Worm (Caenorhabditis elegans) whole organism, L1 larva: ENCODE data around the gene tbc-19.

Source experiments
- C16A3.4 ChIP-seq: fragments of 150-350 bp; optimal IDR thresholded peaks from 2 replicates; lab custom pipeline; 2014; ENCODE audit warnings: missing biosample characterization, missing genetic modification characterization
- Y116A8C.19 ChIP-seq: sonication (generic microtip); optimal IDR thresholded peaks from 2 replicates; lab custom pipeline; 2016; ENCODE audit warnings: missing compliant biosample characterization, missing genetic modification characterization, borderline replicate concordance
- aly-2 ChIP-seq: fragments of 150-350 bp; optimal IDR thresholded peaks from 2 replicates; lab custom pipeline; 2014; ENCODE audit warnings: missing biosample characterization, missing genetic modification characterization
- blmp-1 ChIP-seq: fragments of 150-350 bp; optimal IDR thresholded peaks from 2 replicates; lab custom pipeline; 2014; ENCODE audit warnings: missing biosample characterization, missing genetic modification characterization
- ceh-82 ChIP-seq, 3 experiments: fragments of 150-350 bp in 1 of 3; sonication (generic microtip) in 2 of 3; optimal IDR thresholded peaks; 2 replicates each; lab custom pipeline; 2014 to 2017; ENCODE audit warnings: missing biosample characterization in 3 of 3, missing genetic modification characterization in 3 of 3
- ceh-88 ChIP-seq: fragments of 200-800 bp; sonication (Bioruptor generic); IDR thresholded peaks from 2 replicates; pipeline ENCODE4 v1.3.6; 2022; ENCODE audit warnings: missing genetic modification characterization, missing compliant biosample characterization
- efl-1 ChIP-seq, 4 experiments: fragments of 150-350 bp; optimal IDR thresholded peaks in 3 of 4; peaks in 1 of 4; 1 replicate in 1 of 4; 2 replicates in 3 of 4; lab custom pipeline; 2014; ENCODE audit warnings: missing biosample characterization in 2 of 4, missing genetic modification characterization in 2 of 4, missing genetic modification reagents in 2 of 4
- efl-3 ChIP-seq: fragments of 200-800 bp; sonication (Bioruptor generic); optimal IDR thresholded peaks from 2 replicates; lab custom pipeline; 2018; ENCODE audit warnings: mild to moderate bottlenecking, missing genetic modification characterization, missing compliant biosample characterization
- egl-13 ChIP-seq: sonication (generic microtip); optimal IDR thresholded peaks from 2 replicates; lab custom pipeline; 2016; ENCODE audit warnings: missing genotype, missing genetic modification reagents, missing genetic modification characterization, missing compliant biosample characterization
- egl-27 ChIP-seq, 2 experiments: fragments of 150-350 bp in 1 of 2; sonication (generic microtip); optimal IDR thresholded peaks; 3 replicates each; lab custom pipeline; 2017 to 2018; ENCODE audit warnings: missing biosample characterization in 2 of 2, missing genetic modification characterization in 2 of 2, missing genetic modification reagents in 2 of 2
- elt-3 ChIP-seq, 6 experiments: fragments of 150-350 bp in 1 of 6; sonication (generic microtip); optimal IDR thresholded peaks; 2 replicates each; lab custom pipeline; 2017 to 2018; ENCODE audit warnings: missing biosample characterization in 6 of 6, missing genetic modification characterization in 6 of 6, inconsistent platforms in 1 of 6
- ets-5 ChIP-seq: fragments of 200-800 bp; sonication (Bioruptor generic); IDR thresholded peaks from 2 replicates; pipeline ENCODE4 v1.3.6; 2022; ENCODE audit warnings: missing genetic modification characterization, missing compliant biosample characterization
- fkh-10 ChIP-seq: sonication (generic microtip); optimal IDR thresholded peaks from 2 replicates; lab custom pipeline; 2017; ENCODE audit warnings: missing biosample characterization, missing genetic modification reagents, missing genetic modification characterization
- fos-1 ChIP-seq: fragments of 150-350 bp; optimal IDR thresholded peaks from 2 replicates; lab custom pipeline; 2014; ENCODE audit warnings: missing biosample characterization, missing genetic modification characterization
- grh-1 ChIP-seq: fragments of 200-800 bp; sonication (Bioruptor generic); IDR thresholded peaks from 2 replicates; pipeline ENCODE4 v1.3.6; 2022; ENCODE audit warnings: missing genetic modification reagents, missing genetic modification characterization, missing compliant biosample characterization
- hpl-2 ChIP-seq: fragments of 150-350 bp; optimal IDR thresholded peaks from 2 replicates; lab custom pipeline; 2014; ENCODE audit warnings: missing biosample characterization, missing genetic modification reagents, missing genetic modification characterization
- irx-1 ChIP-seq: sonication (generic microtip); optimal IDR thresholded peaks from 2 replicates; lab custom pipeline; 2016; ENCODE audit warnings: missing genetic modification characterization, missing compliant biosample characterization
- isw-1 ChIP-seq: fragments of 200-800 bp; sonication (Bioruptor generic); IDR thresholded peaks from 2 replicates; pipeline ENCODE4 v1.3.6; 2022; ENCODE audit warnings: missing genetic modification characterization, missing compliant biosample characterization
- jun-1 ChIP-seq: fragments of 150-350 bp; optimal IDR thresholded peaks from 2 replicates; lab custom pipeline; 2014; ENCODE audit warnings: missing biosample characterization, missing genetic modification reagents, missing genetic modification characterization
- lin-13 ChIP-seq: fragments of 150-350 bp; optimal IDR thresholded peaks from 2 replicates; lab custom pipeline; 2014; ENCODE audit warnings: missing biosample characterization, missing genetic modification reagents, missing genetic modification characterization
- lin-14 ChIP-seq: fragments of 200-800 bp; sonication (Bioruptor generic); optimal IDR thresholded peaks from 2 replicates; lab custom pipeline; 2018; ENCODE audit warnings: mild to moderate bottlenecking, missing genetic modification characterization, moderate library complexity, missing compliant biosample characterization
- lin-35 ChIP-seq, 2 experiments: fragments of 150-350 bp; optimal IDR thresholded peaks; 2 replicates each; lab custom pipeline; 2014; ENCODE audit warnings: missing biosample characterization in 2 of 2, missing genetic modification characterization in 2 of 2, missing genetic modification reagents in 2 of 2
- lin-39 ChIP-seq: fragments of 150-350 bp; optimal IDR thresholded peaks from 2 replicates; lab custom pipeline; 2014; ENCODE audit warnings: missing biosample characterization, missing genetic modification reagents, missing genetic modification characterization
- lir-3 ChIP-seq: sonication (generic microtip); optimal IDR thresholded peaks from 2 replicates; lab custom pipeline; 2016; ENCODE audit warnings: mild to moderate bottlenecking, missing genetic modification characterization, moderate library complexity, missing compliant biosample characterization; ENCODE audit not compliant: poor library complexity
- lsy-2 ChIP-seq, 2 experiments: fragments of 150-350 bp; optimal IDR thresholded peaks; 2 replicates each; lab custom pipeline; 2014; ENCODE audit warnings: missing biosample characterization in 2 of 2, missing genetic modification characterization in 2 of 2
- mab-9 ChIP-seq: fragments of 200-800 bp; sonication (Bioruptor generic); IDR thresholded peaks from 2 replicates; pipeline ENCODE4 v1.3.6; 2022; ENCODE audit warnings: missing genetic modification reagents, missing genetic modification characterization, missing compliant biosample characterization
- mdl-1 ChIP-seq, 2 experiments: fragments of 150-350 bp; optimal IDR thresholded peaks; 2 replicates each; lab custom pipeline; 2014 to 2017; ENCODE audit warnings: missing biosample characterization in 2 of 2, missing genetic modification characterization in 2 of 2, inconsistent platforms in 1 of 2
- mef-2 ChIP-seq: fragments of 150-350 bp; optimal IDR thresholded peaks from 2 replicates; lab custom pipeline; 2014; ENCODE audit warnings: missing biosample characterization, missing genetic modification characterization
- nhr-20 ChIP-seq: sonication (generic microtip); optimal IDR thresholded peaks from 2 replicates; lab custom pipeline; 2016; ENCODE audit warnings: mild to moderate bottlenecking, missing genetic modification characterization, missing compliant biosample characterization
- nhr-47 ChIP-seq: sonication (generic microtip); optimal IDR thresholded peaks from 2 replicates; lab custom pipeline; 2016; ENCODE audit warnings: mild to moderate bottlenecking, missing genetic modification characterization, moderate library complexity, missing compliant biosample characterization
- nhr-71 ChIP-seq: sonication (generic microtip); optimal IDR thresholded peaks from 2 replicates; lab custom pipeline; 2016; ENCODE audit warnings: mild to moderate bottlenecking, missing genetic modification characterization, moderate library complexity, missing compliant biosample characterization
- nhr-76 ChIP-seq: sonication (generic microtip); optimal IDR thresholded peaks from 2 replicates; lab custom pipeline; 2017; ENCODE audit warnings: missing biosample characterization, missing genetic modification characterization
- nhr-77 ChIP-seq: fragments of 150-350 bp; optimal IDR thresholded peaks from 2 replicates; lab custom pipeline; 2014; ENCODE audit warnings: missing biosample characterization, missing genetic modification characterization
- nhr-84 ChIP-seq: sonication (generic microtip); optimal IDR thresholded peaks from 2 replicates; lab custom pipeline; 2017; ENCODE audit warnings: missing biosample characterization, missing genetic modification characterization
- nhr-90 ChIP-seq: sonication (generic microtip); optimal IDR thresholded peaks from 2 replicates; lab custom pipeline; 2016; ENCODE audit warnings: mild to moderate bottlenecking, missing genetic modification characterization, missing compliant biosample characterization; ENCODE audit not compliant: poor library complexity
- pag-3 ChIP-seq: sonication (generic microtip); optimal IDR thresholded peaks from 2 replicates; lab custom pipeline; 2017; ENCODE audit warnings: missing genetic modification characterization, mild to moderate bottlenecking, missing compliant biosample characterization, antibody characterized with exemption, borderline replicate concordance; ENCODE audit not compliant: insufficient read depth
- pqm-1 ChIP-seq: sonication (generic microtip); optimal IDR thresholded peaks from 3 replicates; lab custom pipeline; 2017; ENCODE audit warnings: missing biosample characterization, missing genetic modification characterization
- rnt-1 ChIP-seq: sonication (generic microtip); optimal IDR thresholded peaks from 2 replicates; lab custom pipeline; 2016; ENCODE audit warnings: mild to moderate bottlenecking, missing genetic modification characterization, moderate library complexity, missing compliant biosample characterization
- snpc-4 ChIP-seq: fragments of 150-350 bp; optimal IDR thresholded peaks from 2 replicates; lab custom pipeline; 2014; ENCODE audit warnings: missing biosample characterization, missing genetic modification characterization
- sup-37 ChIP-seq: fragments of 200-800 bp; sonication (Bioruptor generic); optimal IDR thresholded peaks from 2 replicates; lab custom pipeline; 2018; ENCODE audit warnings: mild to moderate bottlenecking, missing genetic modification characterization, missing compliant biosample characterization
- swsn-7 ChIP-seq: sonication (generic microtip); optimal IDR thresholded peaks from 2 replicates; lab custom pipeline; 2016; ENCODE audit warnings: missing genetic modification characterization, missing compliant biosample characterization
- tbx-2 ChIP-seq: sonication (generic microtip); optimal IDR thresholded peaks from 2 replicates; lab custom pipeline; 2016; ENCODE audit warnings: missing genetic modification characterization, missing compliant biosample characterization
- unc-130 ChIP-seq: fragments of 150-350 bp; optimal IDR thresholded peaks from 2 replicates; lab custom pipeline; 2017; ENCODE audit warnings: missing biosample characterization, missing genetic modification characterization, inconsistent platforms
- unc-30 ChIP-seq: sonication (generic microtip); optimal IDR thresholded peaks from 2 replicates; lab custom pipeline; 2017; ENCODE audit warnings: missing biosample characterization, missing genetic modification characterization
- unc-62 ChIP-seq: fragments of 150-350 bp; optimal IDR thresholded peaks from 2 replicates; lab custom pipeline; 2014; ENCODE audit warnings: missing biosample characterization, missing genetic modification reagents, missing genetic modification characterization
- unc-86 ChIP-seq: sonication (generic microtip); optimal IDR thresholded peaks from 2 replicates; lab custom pipeline; 2016; ENCODE audit warnings: missing genetic modification characterization, missing compliant biosample characterization
- unc-98 ChIP-seq: fragments of 200-800 bp; sonication (Bioruptor generic); IDR thresholded peaks from 2 replicates; pipeline ENCODE4 v1.3.6; 2022; ENCODE audit warnings: missing genetic modification characterization, missing compliant biosample characterization
- xbp-1 ChIP-seq: sonication (generic microtip); optimal IDR thresholded peaks from 2 replicates; lab custom pipeline; 2016; ENCODE audit warnings: missing genetic modification characterization, missing compliant biosample characterization
- zag-1 ChIP-seq: fragments of 150-350 bp; optimal IDR thresholded peaks from 2 replicates; lab custom pipeline; 2014; ENCODE audit warnings: missing biosample characterization, missing genetic modification characterization
- zip-4 ChIP-seq: fragments of 200-800 bp; sonication (Bioruptor generic); optimal IDR thresholded peaks from 2 replicates; lab custom pipeline; 2018; ENCODE audit warnings: mild to moderate bottlenecking, missing genetic modification characterization, moderate library complexity, missing compliant biosample characterization
- ztf-11 ChIP-seq, 2 experiments: sonication (generic microtip); optimal IDR thresholded peaks; 2 replicates each; lab custom pipeline; 2016 to 2017; ENCODE audit warnings: missing genetic modification characterization in 2 of 2, missing biosample characterization in 1 of 2, missing compliant biosample characterization in 1 of 2
- ztf-4 ChIP-seq: fragments of 150-350 bp; optimal IDR thresholded peaks from 2 replicates; lab custom pipeline; 2014; ENCODE audit warnings: missing biosample characterization, missing genetic modification characterization

Gene tbc-19

DNA sequence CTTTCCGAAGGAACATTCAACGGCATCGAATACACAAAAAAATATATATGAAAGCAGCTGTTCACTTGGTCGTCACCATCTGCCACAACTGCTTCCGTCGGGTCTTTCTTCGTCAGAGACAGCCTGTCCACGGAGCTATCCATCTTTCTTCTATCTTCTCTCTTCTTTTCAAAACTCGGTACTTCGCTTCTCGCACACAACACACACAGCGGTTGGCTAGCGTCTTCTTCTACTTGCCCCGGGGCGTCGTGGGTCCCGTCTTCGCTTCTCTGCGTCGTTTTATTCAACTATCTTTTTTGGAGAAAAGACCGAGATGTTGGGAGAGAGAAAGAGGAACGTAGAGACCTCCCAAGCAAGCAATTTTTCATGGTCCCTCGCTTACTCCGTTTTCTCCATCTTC is 4.4 kb upstream of the tbc-19 start:
- peak; percentile 8 for TF ChIP-seq jun-1 (tag; lab: Kevin White, UChicago)
- no peak for TF ChIP-seq hpl-2
- peak in 1 of 2 experiments; percentile 59 for TF ChIP-seq lin-35 (GFP tag; optimal IDR thresholded peaks at IDR 0.05; lab: Kevin White, UChicago)
- TF ChIP-seq Y116A8C.19 (tag; lab: Kevin White, UChicago) = no peak
- peak; percentile 71 for TF ChIP-seq tbx-2 (tag; lab: Kevin White, UChicago)
- TF ChIP-seq isw-1 = peak; percentile 46
- TF ChIP-seq lin-14 = peak; percentile 96
- peak; percentile 9 to 15 for TF ChIP-seq mdl-1 (tag; optimal IDR thresholded peaks at IDR 0.05; lab: Kevin White, UChicago)
- no peak for TF ChIP-seq nhr-90 (tag; lab: Kevin White, UChicago)
- TF ChIP-seq efl-3 (GFP tag; lab: Kevin White, UChicago) = no peak
- TF ChIP-seq nhr-20 (tag; lab: Kevin White, UChicago) = peak; percentile 38
- TF ChIP-seq egl-13 (tag; lab: Kevin White, UChicago) = peak; percentile 57
- TF ChIP-seq unc-130 = peak; percentile 45
- no peak for TF ChIP-seq egl-27 (tag; optimal IDR thresholded peaks at IDR 0.05; lab: Kevin White, UChicago)
- TF ChIP-seq zag-1 = peak; percentile 48
- no peak for TF ChIP-seq nhr-84 (tag; lab: Kevin White, UChicago)
- TF ChIP-seq nhr-76 (tag; lab: Kevin White, UChicago) = no peak
- TF ChIP-seq lir-3 = no peak
- no peak for TF ChIP-seq zip-4 (GFP tag; lab: Kevin White, UChicago)
- no peak for TF ChIP-seq nhr-77 (tag; lab: Kevin White, UChicago)
- no peak for TF ChIP-seq blmp-1
- TF ChIP-seq unc-86 = peak; percentile 65
- peak; percentile 61 for TF ChIP-seq nhr-47 (tag; lab: Kevin White, UChicago)
- peak; percentile 18 for TF ChIP-seq lin-13 (GFP tag; lab: Kevin White, UChicago)
- no peak for TF ChIP-seq fos-1 (tag; lab: Kevin White, UChicago)
- no peak for TF ChIP-seq unc-62 (GFP tag; lab: Kevin White, UChicago)
- peak; percentile 45; the same call in 1 of the 2 replicates for TF ChIP-seq mab-9 (GFP tag; lab: Robert Waterston, UW)
- peak in 1 of 3 experiments; percentile 75 for TF ChIP-seq ceh-82 (tag; optimal IDR thresholded peaks at IDR 0.05; lab: Kevin White, UChicago)
- TF ChIP-seq nhr-71 (tag; lab: Kevin White, UChicago) = peak; percentile 90
- TF ChIP-seq lin-39 (tag; lab: Kevin White, UChicago) = peak; percentile 66
- no peak for TF ChIP-seq snpc-4 (tag; lab: Kevin White, UChicago)
- TF ChIP-seq swsn-7 (tag; lab: Kevin White, UChicago) = peak; percentile 69
- no peak for TF ChIP-seq elt-3 (tag; optimal IDR thresholded peaks at IDR 0.05; lab: Kevin White, UChicago)
- peak; percentile 25 to 45 for TF ChIP-seq efl-1 (optimal IDR thresholded peaks at IDR 0.05; lab: Kevin White, UChicago)
- no peak for TF ChIP-seq efl-1 (GFP tag; optimal IDR thresholded peaks at IDR 0.05 in 1 of 2; lab: Kevin White, UChicago)
- peak; percentile 54 for TF ChIP-seq xbp-1 (tag; lab: Kevin White, UChicago)
- peak; percentile 13 for TF ChIP-seq C16A3.4 (tag; lab: Kevin White, UChicago)
- peak; percentile 79 for TF ChIP-seq fkh-10
- TF ChIP-seq mef-2 (tag; lab: Kevin White, UChicago) = peak; percentile 12
- peak; percentile 92 for TF ChIP-seq pag-3 (tag; lab: Kevin White, UChicago)
- no peak for TF ChIP-seq unc-30 (tag; lab: Kevin White, UChicago)
- peak; percentile 66 for TF ChIP-seq rnt-1 (tag; lab: Kevin White, UChicago)
- TF ChIP-seq grh-1 (GFP tag; lab: Robert Waterston, UW) = no peak
- TF ChIP-seq ceh-88 (GFP tag; lab: Robert Waterston, UW) = no peak; the same call in 1 of the 2 replicates
- peak; percentile 38 to 69 for TF ChIP-seq lsy-2 (tag; optimal IDR thresholded peaks at IDR 0.05; lab: Kevin White, UChicago)
- TF ChIP-seq sup-37 = peak; percentile 7
- TF ChIP-seq aly-2 (tag; lab: Kevin White, UChicago) = no peak
- TF ChIP-seq pqm-1 (tag; lab: Kevin White, UChicago) = no peak
- TF ChIP-seq ztf-11 (tag; optimal IDR thresholded peaks at IDR 0.05; lab: Kevin White, UChicago) = no peak
- peak; percentile 10 for TF ChIP-seq irx-1 (tag; lab: Kevin White, UChicago)
- TF ChIP-seq ets-5 (GFP tag; lab: Robert Waterston, UW) = no peak
- TF ChIP-seq unc-98 = no peak
- TF ChIP-seq ztf-4 (tag; lab: Kevin White, UChicago) = peak; percentile 13
